Fruit fly (Drosophila melanogaster) whole organism, prepupa: Measurements from ENCODE around the gene CG9686.
A peak's percentile ranks its signal among the peaks of the same experiment; 100 is the strongest.

Experiments
- Blimp-1 ChIP-seq: fragments of 200-800 bp; sonication (Bioruptor generic); optimal IDR thresholded peaks from 3 replicates; lab custom pipeline; 2017; ENCODE audit warnings: missing biosample characterization, missing genetic modification characterization, mild to moderate bottlenecking, moderate library complexity, missing genetic modification reagents
- CG10631 ChIP-seq: fragments of 200-800 bp; sonication (Bioruptor generic); optimal IDR thresholded peaks from 2 replicates; lab custom pipeline; 2016; ENCODE audit warnings: missing biosample characterization, missing genetic modification characterization
- CG10669 ChIP-seq: fragments of 200-800 bp; sonication (Bioruptor generic); optimal IDR thresholded peaks from 3 replicates; lab custom pipeline; 2018; ENCODE audit warnings: missing biosample characterization, mild to moderate bottlenecking, missing genetic modification characterization, moderate library complexity
- CG11762 ChIP-seq: fragments of 200-800 bp; sonication (Bioruptor generic); optimal IDR thresholded peaks from 3 replicates; lab custom pipeline; 2016; ENCODE audit warnings: missing biosample characterization, missing genetic modification characterization; ENCODE audit not compliant: insufficient read depth
- CG15336 ChIP-seq: fragments of 200-800 bp; sonication (Bioruptor generic); IDR thresholded peaks from 2 replicates; pipeline ENCODE4 v1.3.6; 2022; ENCODE audit warnings: missing biosample characterization, missing genetic modification characterization
- CG16779 ChIP-seq: fragments of 200-800 bp; sonication (Bioruptor generic); optimal IDR thresholded peaks from 3 replicates; lab custom pipeline; 2017; ENCODE audit warnings: missing biosample characterization, mild to moderate bottlenecking, missing genetic modification characterization
- CG3032 ChIP-seq: fragments of 200-800 bp; optimal IDR thresholded peaks from 2 replicates; lab custom pipeline; 2019; ENCODE audit warnings: missing biosample characterization, mild to moderate bottlenecking, missing genetic modification characterization, moderate library complexity
- CG32006 ChIP-seq: fragments of 200-800 bp; sonication (Bioruptor generic); optimal IDR thresholded peaks from 3 replicates; lab custom pipeline; 2017; ENCODE audit warnings: missing biosample characterization, mild to moderate bottlenecking, missing genetic modification characterization
- CG34406 ChIP-seq: fragments of 200-800 bp; sonication (Bioruptor generic); optimal IDR thresholded peaks from 3 replicates; lab custom pipeline; 2016; ENCODE audit warnings: missing biosample characterization, missing genetic modification characterization
- CG3919 ChIP-seq: fragments of 200-800 bp; sonication (Bioruptor generic); optimal IDR thresholded peaks from 3 replicates; lab custom pipeline; 2016; ENCODE audit warnings: missing biosample characterization, missing genetic modification characterization
- CG4318 ChIP-seq: fragments of 200-800 bp; sonication (Bioruptor generic); optimal IDR thresholded peaks from 3 replicates; lab custom pipeline; 2017; ENCODE audit warnings: missing biosample characterization, mild to moderate bottlenecking, missing genetic modification characterization
- CG6276 ChIP-seq: fragments of 200-800 bp; sonication (Bioruptor generic); optimal IDR thresholded peaks from 2 replicates; lab custom pipeline; 2017; ENCODE audit warnings: missing biosample characterization, mild to moderate bottlenecking, missing genetic modification characterization
- CG6808 ChIP-seq: fragments of 200-800 bp; sonication (Bioruptor generic); optimal IDR thresholded peaks from 3 replicates; lab custom pipeline; 2017; ENCODE audit warnings: missing biosample characterization, missing genetic modification characterization, mild to moderate bottlenecking, moderate library complexity, missing genetic modification reagents
- CG6854 ChIP-seq: fragments of 200-800 bp; sonication (Bioruptor generic); optimal IDR thresholded peaks from 2 replicates; lab custom pipeline; 2017; ENCODE audit warnings: missing biosample characterization, mild to moderate bottlenecking, missing genetic modification characterization
- CG7368 ChIP-seq: fragments of 200-800 bp; sonication (Bioruptor generic); optimal IDR thresholded peaks from 3 replicates; lab custom pipeline; 2016; ENCODE audit warnings: missing biosample characterization, missing genetic modification characterization
- CG8119 ChIP-seq: fragments of 200-800 bp; sonication (Bioruptor generic); IDR thresholded peaks from 3 replicates; pipeline ENCODE4 v1.3.6; 2022; ENCODE audit warnings: missing biosample characterization, missing genetic modification characterization
- CG8319 ChIP-seq: fragments of 200-800 bp; sonication (Bioruptor generic); optimal IDR thresholded peaks from 3 replicates; lab custom pipeline; 2016; ENCODE audit warnings: missing biosample characterization, missing genetic modification characterization
- CG8632 ChIP-seq: fragments of 200-800 bp; sonication (Bioruptor generic); optimal IDR thresholded peaks from 3 replicates; lab custom pipeline; 2016; ENCODE audit warnings: missing biosample characterization, missing genetic modification characterization
- CG9139 ChIP-seq: fragments of 200-800 bp; sonication (Bioruptor generic); optimal IDR thresholded peaks from 3 replicates; lab custom pipeline; 2017; ENCODE audit warnings: missing biosample characterization, mild to moderate bottlenecking, missing genetic modification characterization
- Eip75B ChIP-seq: fragments of 200-800 bp; sonication (Bioruptor generic); optimal IDR thresholded peaks from 3 replicates; lab custom pipeline; 2016; ENCODE audit warnings: missing biosample characterization, missing genetic modification characterization
- Eip78C ChIP-seq: fragments of 200-800 bp; sonication (Bioruptor generic); peaks from one replicate; lab custom pipeline; 2016; ENCODE audit warnings: missing biosample characterization, missing genetic modification characterization
- Ets96B ChIP-seq: fragments of 200-800 bp; optimal IDR thresholded peaks from 2 replicates; lab custom pipeline; 2019; ENCODE audit warnings: missing biosample characterization, mild to moderate bottlenecking, missing genetic modification characterization, moderate library complexity
- Gug ChIP-seq: fragments of 200-800 bp; sonication (Bioruptor generic); IDR thresholded peaks from 2 replicates; pipeline ENCODE4 v1.3.6; 2022; ENCODE audit warnings: missing biosample characterization, missing genetic modification characterization
- Hr39 ChIP-seq: fragments of 200-800 bp; sonication (Bioruptor generic); optimal IDR thresholded peaks from 2 replicates; lab custom pipeline; 2016; ENCODE audit warnings: missing biosample characterization, missing genetic modification characterization
- Hr4 ChIP-seq: fragments of 200-800 bp; sonication (Bioruptor generic); optimal IDR thresholded peaks from 3 replicates; lab custom pipeline; 2016; ENCODE audit warnings: missing biosample characterization, missing genetic modification characterization
- Lpt ChIP-seq: fragments of 200-800 bp; sonication (Bioruptor generic); optimal IDR thresholded peaks from 3 replicates; lab custom pipeline; 2016; ENCODE audit warnings: missing biosample characterization, missing genetic modification characterization
- Met ChIP-seq: fragments of 200-800 bp; sonication (Bioruptor generic); optimal IDR thresholded peaks from 3 replicates; lab custom pipeline; 2016; ENCODE audit warnings: missing biosample characterization, missing genetic modification characterization
- OdsH ChIP-seq: fragments of 200-800 bp; sonication (Bioruptor generic); optimal IDR thresholded peaks from 3 replicates; lab custom pipeline; 2016; ENCODE audit warnings: missing biosample characterization, missing genetic modification characterization
- Sox14 ChIP-seq: fragments of 200-800 bp; sonication (Bioruptor generic); optimal IDR thresholded peaks from 3 replicates; lab custom pipeline; 2016; ENCODE audit warnings: missing biosample characterization, missing genetic modification characterization
- Sox15 ChIP-seq: fragments of 200-800 bp; sonication (Bioruptor generic); optimal IDR thresholded peaks from 3 replicates; lab custom pipeline; 2016; ENCODE audit warnings: missing biosample characterization, missing genetic modification characterization
- achi ChIP-seq: fragments of 200-800 bp; sonication (Bioruptor generic); optimal IDR thresholded peaks from 3 replicates; lab custom pipeline; 2016; ENCODE audit warnings: missing biosample characterization, missing genetic modification characterization
- acj6 ChIP-seq: fragments of 200-800 bp; sonication (Bioruptor generic); optimal IDR thresholded peaks from 3 replicates; lab custom pipeline; 2016; ENCODE audit warnings: missing biosample characterization, missing genetic modification characterization
- dac ChIP-seq: fragments of 200-800 bp; sonication (Bioruptor generic); optimal IDR thresholded peaks from 2 replicates; lab custom pipeline; 2017; ENCODE audit warnings: missing biosample characterization, mild to moderate bottlenecking, missing genetic modification characterization
- dsx ChIP-seq: fragments of 200-800 bp; optimal IDR thresholded peaks from 3 replicates; lab custom pipeline; 2019; ENCODE audit warnings: missing biosample characterization, mild to moderate bottlenecking, missing genetic modification characterization, moderate library complexity; ENCODE audit not compliant: poor library complexity, severe bottlenecking
- eg ChIP-seq: fragments of 200-800 bp; sonication (Bioruptor generic); IDR thresholded peaks from 3 replicates; pipeline ENCODE4 v1.3.6; 2022; ENCODE audit warnings: missing biosample characterization, missing genetic modification characterization
- fd59A ChIP-seq: fragments of 200-800 bp; sonication (Bioruptor generic); optimal IDR thresholded peaks from 2 replicates; lab custom pipeline; 2017; ENCODE audit warnings: missing biosample characterization, mild to moderate bottlenecking, missing genetic modification characterization, missing genetic modification reagents
- fd85E ChIP-seq: fragments of 200-800 bp; sonication (Bioruptor generic); optimal IDR thresholded peaks from 3 replicates; lab custom pipeline; 2016; ENCODE audit warnings: missing biosample characterization, missing genetic modification characterization
- fkh ChIP-seq: fragments of 200-800 bp; sonication (Bioruptor generic); optimal IDR thresholded peaks from 3 replicates; lab custom pipeline; 2017; ENCODE audit warnings: missing biosample characterization, mild to moderate bottlenecking, missing genetic modification characterization, moderate library complexity
- lz ChIP-seq: fragments of 200-800 bp; sonication (Bioruptor generic); optimal IDR thresholded peaks from 3 replicates; lab custom pipeline; 2016; ENCODE audit warnings: missing biosample characterization, missing genetic modification characterization
- net ChIP-seq: fragments of 200-800 bp; sonication (Bioruptor generic); optimal IDR thresholded peaks from 3 replicates; lab custom pipeline; 2016; ENCODE audit warnings: missing biosample characterization, missing genetic modification characterization
- salr ChIP-seq, 2 experiments: fragments of 200-800 bp; sonication (Bioruptor generic); optimal IDR thresholded peaks; 3 replicates each; lab custom pipeline; 2016 to 2018; ENCODE audit warnings: missing biosample characterization in 2 of 2, missing genetic modification characterization in 2 of 2, mild to moderate bottlenecking in 1 of 2
- spab ChIP-seq: fragments of 200-800 bp; sonication (Bioruptor generic); optimal IDR thresholded peaks from 2 replicates; lab custom pipeline; 2017; ENCODE audit warnings: missing biosample characterization, mild to moderate bottlenecking, missing genetic modification characterization, missing genetic modification reagents
- ss ChIP-seq, 2 experiments: fragments of 200-800 bp; sonication (Bioruptor generic); optimal IDR thresholded peaks; 2 replicates in 1 of 2; 3 replicates in 1 of 2; lab custom pipeline; 2017 to 2018; ENCODE audit warnings: mild to moderate bottlenecking in 2 of 2, missing biosample characterization in 2 of 2, missing genetic modification characterization in 2 of 2, moderate library complexity in 1 of 2
- svp ChIP-seq: fragments of 200-800 bp; sonication (Bioruptor generic); peaks from one replicate; lab custom pipeline; 2016; ENCODE audit warnings: missing biosample characterization, missing genetic modification characterization
- topi ChIP-seq: fragments of 200-800 bp; sonication (Bioruptor generic); optimal IDR thresholded peaks from 3 replicates; lab custom pipeline; 2016; ENCODE audit warnings: missing biosample characterization, missing genetic modification characterization
- vri ChIP-seq: fragments of 200-800 bp; sonication (Bioruptor generic); optimal IDR thresholded peaks from 3 replicates; lab custom pipeline; 2016; ENCODE audit warnings: missing biosample characterization, mild to moderate bottlenecking, missing genetic modification characterization

The CG9686 gene

DNA sequence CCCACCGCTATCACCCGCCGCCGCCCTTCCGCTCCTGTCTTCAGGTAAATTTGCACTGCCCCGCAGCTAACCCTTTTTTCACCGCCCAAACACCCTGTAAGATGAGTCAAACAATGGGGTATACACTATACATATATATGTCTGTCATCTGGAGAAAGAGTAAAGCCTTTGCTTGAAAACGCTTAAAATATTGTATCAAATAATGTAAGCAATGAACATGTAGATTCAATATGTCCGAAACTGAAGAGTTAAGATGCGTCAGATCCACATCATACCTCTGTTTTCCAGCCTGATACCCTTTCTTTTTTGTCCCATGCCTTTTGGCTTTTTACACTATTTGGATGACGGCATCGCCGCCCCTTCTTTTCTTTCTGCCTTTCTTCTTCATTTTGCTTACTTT lies 13.2 kb downstream of the CG9686 start (continued):
- peak; percentile 12 for TF ChIP-seq CG10631 (GFP tag; lab: Kevin White, UChicago)
- TF ChIP-seq Sox15 = peak; percentile 39

DNA sequence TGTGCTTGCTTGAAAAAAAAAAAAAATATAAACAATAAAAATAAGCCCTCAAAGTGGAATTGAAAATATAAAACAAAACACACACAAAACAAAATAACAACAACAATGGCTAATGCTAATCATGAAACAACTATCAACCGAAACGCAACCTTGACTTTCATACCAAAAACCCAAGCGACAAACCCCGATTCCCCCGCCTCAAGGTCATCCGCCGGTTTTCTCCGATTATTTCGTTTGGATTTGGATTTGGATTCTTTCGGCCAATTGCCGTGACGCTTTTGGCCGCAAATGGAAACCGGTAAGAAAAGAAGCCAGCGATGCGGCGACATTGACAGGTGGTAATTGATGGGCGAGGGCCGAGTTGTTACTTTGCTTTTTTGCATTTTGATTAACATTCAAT lies 17.9 kb downstream of the CG9686 start:
- TF ChIP-seq CG3032 (tag; lab: Kevin White, UChicago) (no peak), Ets96B (no peak), salr (GFP tag; optimal IDR thresholded peaks at IDR 0.05; lab: Kevin White, UChicago) (no peak)

DNA sequence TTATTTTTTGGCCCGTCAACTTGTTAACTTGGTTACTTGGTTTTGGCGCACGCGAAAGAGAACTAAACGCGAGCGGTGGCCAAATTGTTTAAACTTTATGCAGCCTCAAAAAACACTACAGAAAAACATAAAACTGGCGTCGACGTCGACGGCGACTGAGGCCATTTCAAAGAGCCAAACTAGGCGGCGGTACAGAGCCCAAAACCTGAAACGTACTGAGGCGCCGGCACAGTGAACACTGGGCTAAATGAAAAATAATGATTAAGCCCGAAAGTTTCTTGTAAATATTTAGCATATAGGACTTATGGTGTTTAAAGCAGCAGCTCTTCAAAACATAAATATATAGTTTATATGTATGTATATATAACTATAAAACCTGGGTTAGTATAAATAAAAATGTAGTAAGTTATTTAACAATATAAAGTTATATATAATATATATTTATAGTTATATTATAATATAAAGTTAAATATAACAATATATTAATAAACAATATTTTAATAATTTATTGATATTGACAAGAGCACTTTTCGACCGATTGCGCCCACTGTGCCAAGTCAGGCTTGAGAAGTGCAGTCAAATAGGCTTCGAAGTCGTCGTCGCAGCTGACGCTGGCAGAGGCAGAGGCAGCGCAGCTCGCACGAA lies 20.0 kb downstream of the CG9686 start, which contains the start of gene CG15249:
Gene CG15249, minus strand, starts transcription at position 51 of the 645 bp plus-strand sequence.
- no peak for TF ChIP-seq CG8319 (GFP tag; lab: Kevin White, UChicago)
- TF ChIP-seq CG32006 (GFP tag; lab: Kevin White, UChicago) = peak; percentile 86
- peak; percentile 42; the same call in 1 of the 3 replicates for TF ChIP-seq eg (GFP tag; lab: Robert Waterston, UW)
- peak; percentile 53 for TF ChIP-seq achi (GFP tag; lab: Kevin White, UChicago)
- TF ChIP-seq CG6854 (GFP tag; lab: Kevin White, UChicago) = no peak
- no peak for TF ChIP-seq Blimp-1 (GFP tag; lab: Kevin White, UChicago)
- peak; percentile 11 for TF ChIP-seq svp (GFP tag; lab: Kevin White, UChicago)
- TF ChIP-seq Eip75B (GFP tag; lab: Kevin White, UChicago) = no peak
- no peak for TF ChIP-seq vri (GFP tag; lab: Kevin White, UChicago)
- TF ChIP-seq CG16779 (tag; lab: Kevin White, UChicago) = peak; percentile 48
- peak; percentile 61 for TF ChIP-seq CG4318 (GFP tag; lab: Kevin White, UChicago)
- peak; percentile 36 for TF ChIP-seq OdsH
- no peak for TF ChIP-seq Hr39
- peak; percentile 50 for TF ChIP-seq CG6808 (GFP tag; lab: Kevin White, UChicago)
- peak; percentile 50 for TF ChIP-seq Hr4 (GFP tag; lab: Kevin White, UChicago)
- TF ChIP-seq CG34406 (GFP tag; lab: Kevin White, UChicago) = peak; percentile 65
- TF ChIP-seq CG6276 = peak; percentile 82
- no peak for TF ChIP-seq lz (GFP tag; lab: Kevin White, UChicago)
- TF ChIP-seq Lpt (GFP tag; lab: Kevin White, UChicago) = peak; percentile 20
- no peak for TF ChIP-seq Met
- peak; percentile 5 for TF ChIP-seq CG10669 (GFP tag; lab: Kevin White, UChicago)
- TF ChIP-seq Ets96B = peak; percentile 54
- peak in 1 of 2 experiments; percentile 50 for TF ChIP-seq salr (GFP tag; optimal IDR thresholded peaks at IDR 0.05; lab: Kevin White, UChicago)
- TF ChIP-seq Sox15 = no peak
- no peak for TF ChIP-seq fd59A (GFP tag; lab: Kevin White, UChicago)
- TF ChIP-seq ss (GFP tag; optimal IDR thresholded peaks at IDR 0.05; lab: Kevin White, UChicago) = peak; percentile 44 to 48
- TF ChIP-seq CG10631 (GFP tag; lab: Kevin White, UChicago) = peak; percentile 64
- no peak for TF ChIP-seq CG7368
- no peak for TF ChIP-seq Gug (GFP tag; lab: Robert Waterston, UW)
- TF ChIP-seq dsx = peak; percentile 42
- TF ChIP-seq CG15336 (GFP tag; lab: Robert Waterston, UW) = no peak; the same call in none of the 2 replicates
- TF ChIP-seq fd85E (GFP tag; lab: Kevin White, UChicago) = no peak
- no peak for TF ChIP-seq dac (GFP tag; lab: Kevin White, UChicago)
- TF ChIP-seq CG3919 (GFP tag; lab: Kevin White, UChicago) = peak; percentile 47
- no peak for TF ChIP-seq topi
- no peak for TF ChIP-seq fkh (GFP tag; lab: Kevin White, UChicago)
- TF ChIP-seq net (GFP tag; lab: Kevin White, UChicago) = peak; percentile 19
- TF ChIP-seq CG9139 (GFP tag; lab: Kevin White, UChicago) = peak; percentile 26
- TF ChIP-seq CG8119 (GFP tag; lab: Robert Waterston, UW) = peak; percentile 72
- TF ChIP-seq Sox14 (GFP tag; lab: Kevin White, UChicago) = no peak
- TF ChIP-seq CG3032 (tag; lab: Kevin White, UChicago) = peak; percentile 56
- no peak for TF ChIP-seq CG11762 (GFP tag; lab: Kevin White, UChicago)
- peak; percentile 63 for TF ChIP-seq CG8632 (GFP tag; lab: Kevin White, UChicago)
- TF ChIP-seq spab (GFP tag; lab: Kevin White, UChicago) = peak; percentile 18
- peak; percentile 38 for TF ChIP-seq acj6 (GFP tag; lab: Kevin White, UChicago)
- TF ChIP-seq Eip78C (GFP tag; lab: Kevin White, UChicago) = peak; percentile 87
